Fruit fly (Drosophila melanogaster): ENCODE data around the gene CG34001.

DNA sequence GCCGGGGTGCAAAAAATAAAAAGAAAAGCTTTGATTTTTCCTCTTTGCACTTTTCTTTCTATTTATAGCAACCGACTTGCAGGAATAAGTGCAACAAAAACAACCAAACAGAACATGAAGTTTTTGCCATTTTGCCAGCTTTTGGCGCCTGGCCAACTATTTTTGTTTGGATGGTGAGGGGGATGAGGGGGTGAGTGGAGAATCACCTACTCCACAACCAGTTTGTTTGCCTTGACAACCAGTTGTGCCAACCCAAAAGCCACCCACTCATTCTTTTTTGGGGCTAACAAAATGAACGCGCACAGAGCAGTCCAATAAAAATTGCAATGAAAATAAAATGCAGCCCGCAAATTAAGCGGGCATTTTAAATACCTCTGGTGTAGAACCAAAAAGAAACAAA is 26.4 kb downstream of the CG34001 start:
- TF ChIP-seq Hr39 (GFP tag; optimal IDR thresholded peaks at IDR 0.05) (no peak), CG11762 (GFP tag; optimal IDR thresholded peaks at IDR 0.05; ENCODE audit: insufficient read depth) (no peak)
